Worm (Caenorhabditis elegans) whole organism, late embryonic: Measurements from ENCODE around the gene npr-12.

Source experiments
- Y22D7AL.16 ChIP-seq: sonication (generic microtip); optimal IDR thresholded peaks from 2 replicates; lab custom pipeline; 2016; ENCODE audit warnings: missing genetic modification characterization, missing compliant biosample characterization
- ceh-24 ChIP-seq: sonication (generic microtip); optimal IDR thresholded peaks from 2 replicates; lab custom pipeline; 2016; ENCODE audit warnings: mild to moderate bottlenecking, missing genetic modification characterization, missing compliant biosample characterization
- ceh-48 ChIP-seq: sonication (generic microtip); optimal IDR thresholded peaks from 2 replicates; lab custom pipeline; 2016; ENCODE audit warnings: missing genetic modification characterization, inconsistent platforms, missing compliant biosample characterization
- eyg-1 ChIP-seq: sonication (generic microtip); optimal IDR thresholded peaks from 2 replicates; lab custom pipeline; 2016; ENCODE audit warnings: missing genotype, missing genetic modification characterization, missing compliant biosample characterization
- fkh-6 ChIP-seq: sonication (generic microtip); optimal IDR thresholded peaks from 2 replicates; lab custom pipeline; 2016; ENCODE audit warnings: missing genetic modification characterization, missing compliant biosample characterization
- hlh-13 ChIP-seq: fragments of 200-800 bp; sonication (Bioruptor generic); optimal IDR thresholded peaks from 2 replicates; lab custom pipeline; 2018; ENCODE audit warnings: mild to moderate bottlenecking, missing genetic modification characterization, missing compliant biosample characterization
- hlh-6 ChIP-seq: sonication (generic microtip); optimal IDR thresholded peaks from 2 replicates; lab custom pipeline; 2016; ENCODE audit warnings: missing genotype, missing genetic modification characterization, missing compliant biosample characterization
- hlh-8 ChIP-seq: sonication (generic microtip); optimal IDR thresholded peaks from 2 replicates; lab custom pipeline; 2016; ENCODE audit warnings: missing genotype, missing genetic modification characterization, missing compliant biosample characterization
- pag-3 ChIP-seq: sonication (generic microtip); optimal IDR thresholded peaks from 2 replicates; lab custom pipeline; 2016; ENCODE audit warnings: missing compliant biosample characterization, missing genetic modification characterization, borderline replicate concordance

DNA sequence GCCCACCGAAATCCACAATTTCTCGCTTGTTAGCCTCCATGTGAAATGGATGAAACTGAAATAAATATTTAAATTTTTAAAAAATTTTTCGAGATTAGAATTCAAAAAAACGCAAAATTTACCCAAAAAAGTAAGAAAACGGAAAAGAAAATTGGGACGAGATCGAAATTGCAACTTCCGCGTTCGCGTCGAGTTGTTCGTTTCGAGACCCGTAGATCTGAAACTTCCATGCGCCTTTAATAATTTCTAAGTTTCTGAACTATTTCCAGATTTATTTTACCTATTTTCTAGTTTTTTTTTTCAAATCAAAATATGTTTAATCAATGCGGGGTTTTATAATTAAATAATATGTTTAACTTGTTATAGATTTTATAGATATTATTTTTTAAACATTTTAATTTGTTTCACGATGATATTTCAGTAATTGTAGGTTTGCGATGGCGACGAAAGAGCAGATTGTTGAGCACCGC is 39.7 kb upstream of the npr-12 start, which contains the start of the genes pgl-1 and him-3:
- no peak for TF ChIP-seq hlh-6
- TF ChIP-seq fkh-6, result no peak
- TF ChIP-seq Y22D7AL.16 (tag; lab: Kevin White, UChicago), result no peak
- TF ChIP-seq eyg-1 (tag; lab: Kevin White, UChicago), result no peak
- TF ChIP-seq ceh-48 (tag; lab: Kevin White, UChicago), result no peak
- TF ChIP-seq hlh-8, result no peak
- TF ChIP-seq ceh-24, result no peak
- TF ChIP-seq pag-3 (tag; lab: Kevin White, UChicago), result no peak
- no peak for TF ChIP-seq hlh-13
